Worm (Caenorhabditis elegans) whole organism, L2 larva: Measurements from ENCODE around the gene F22E5.21.
"Not testable (repeated sequence)": the region's sequence is repeated elsewhere in the genome, so short reads cannot be mapped to it uniquely, and the experiment has no call there.

Experiments used
- C34F6.9 ChIP-seq: fragments of 150-350 bp; optimal IDR thresholded peaks from 2 replicates; lab custom pipeline; 2014; ENCODE audit warnings: missing biosample characterization, missing genetic modification characterization
- F13H6.1 ChIP-seq: sonication (generic microtip); optimal IDR thresholded peaks from 2 replicates; lab custom pipeline; 2016; ENCODE audit warnings: missing genetic modification characterization, missing compliant biosample characterization
- R02D3.7 ChIP-seq: fragments of 150-350 bp; optimal IDR thresholded peaks from 2 replicates; lab custom pipeline; 2014; ENCODE audit warnings: missing biosample characterization, missing genetic modification characterization
- Y55F3AM.14 ChIP-seq: fragments of 200-800 bp; sonication (Bioruptor generic); optimal IDR thresholded peaks from 2 replicates; lab custom pipeline; 2018; ENCODE audit warnings: mild to moderate bottlenecking, missing genetic modification characterization, missing compliant biosample characterization
- aly-2 ChIP-seq: fragments of 150-350 bp; optimal IDR thresholded peaks from 2 replicates; lab custom pipeline; 2014; ENCODE audit warnings: missing biosample characterization, missing genetic modification characterization
- ama-1 ChIP-seq: fragments of 150-350 bp; optimal IDR thresholded peaks from 2 replicates; lab custom pipeline; 2018; ENCODE audit warnings: inconsistent platforms
- blmp-1 ChIP-seq: sonication (generic microtip); optimal IDR thresholded peaks from 2 replicates; lab custom pipeline; 2017; ENCODE audit warnings: missing genetic modification characterization, mild to moderate bottlenecking, missing compliant biosample characterization, antibody characterized with exemption, moderate library complexity; ENCODE audit not compliant: insufficient read depth
- ceh-82 ChIP-seq: fragments of 150-350 bp; optimal IDR thresholded peaks from 2 replicates; lab custom pipeline; 2014; ENCODE audit warnings: missing biosample characterization, missing genetic modification characterization
- egl-27 ChIP-seq: sonication (generic microtip); optimal IDR thresholded peaks from 3 replicates; lab custom pipeline; 2017; ENCODE audit warnings: missing biosample characterization, missing genetic modification reagents, missing genetic modification characterization
- elt-3 ChIP-seq: sonication (generic microtip); optimal IDR thresholded peaks from 2 replicates; lab custom pipeline; 2017; ENCODE audit warnings: missing biosample characterization, missing genetic modification characterization
- fos-1 ChIP-seq: fragments of 150-350 bp; optimal IDR thresholded peaks from 2 replicates; lab custom pipeline; 2014; ENCODE audit warnings: missing biosample characterization, missing genetic modification characterization
- gmeb-1 ChIP-seq: fragments of 150-350 bp; optimal IDR thresholded peaks from 2 replicates; lab custom pipeline; 2014; ENCODE audit warnings: missing biosample characterization, missing genetic modification characterization
- lin-11 ChIP-seq: fragments of 150-350 bp; sonication (generic microtip); optimal IDR thresholded peaks from 2 replicates; lab custom pipeline; 2014; ENCODE audit warnings: missing biosample characterization, missing genetic modification characterization, inconsistent platforms, mixed read lengths
- lin-39 ChIP-seq: fragments of 150-350 bp; optimal IDR thresholded peaks from 2 replicates; lab custom pipeline; 2014; ENCODE audit warnings: missing biosample characterization, missing genetic modification reagents, missing genetic modification characterization
- lsy-2 ChIP-seq, 2 experiments: fragments of 150-350 bp in 1 of 2; sonication (generic microtip) in 1 of 2; optimal IDR thresholded peaks; 2 replicates each; lab custom pipeline; 2014 to 2017; ENCODE audit warnings: missing biosample characterization in 2 of 2, missing genetic modification characterization in 2 of 2
- mab-5 ChIP-seq: fragments of 150-350 bp; optimal IDR thresholded peaks from 2 replicates; lab custom pipeline; 2014; ENCODE audit warnings: missing biosample characterization, missing genetic modification characterization
- mbf-1 ChIP-seq: sonication (generic microtip); optimal IDR thresholded peaks from 2 replicates; lab custom pipeline; 2017; ENCODE audit warnings: missing biosample characterization, missing genetic modification characterization
- nhr-10 ChIP-seq: sonication (generic microtip); optimal IDR thresholded peaks from 2 replicates; lab custom pipeline; 2017; ENCODE audit warnings: missing biosample characterization, missing genetic modification characterization
- nhr-11 ChIP-seq: fragments of 150-350 bp; optimal IDR thresholded peaks from 2 replicates; lab custom pipeline; 2014; ENCODE audit warnings: missing biosample characterization, missing genetic modification characterization
- nhr-129 ChIP-seq: fragments of 150-350 bp; optimal IDR thresholded peaks from 2 replicates; lab custom pipeline; 2014; ENCODE audit warnings: missing biosample characterization, missing genetic modification characterization
- nhr-21 ChIP-seq: fragments of 150-350 bp; optimal IDR thresholded peaks from 2 replicates; lab custom pipeline; 2014; ENCODE audit warnings: missing biosample characterization, missing genetic modification characterization
- nhr-23 ChIP-seq: fragments of 150-350 bp; optimal IDR thresholded peaks from 2 replicates; lab custom pipeline; 2014; ENCODE audit warnings: missing biosample characterization, missing genetic modification reagents, missing genetic modification characterization
- nhr-237 ChIP-seq: fragments of 150-350 bp; optimal IDR thresholded peaks from 2 replicates; lab custom pipeline; 2014; ENCODE audit warnings: missing biosample characterization, missing genetic modification characterization
- nhr-25 ChIP-seq: fragments of 150-350 bp; sonication (generic microtip); optimal IDR thresholded peaks from 3 replicates; lab custom pipeline; 2014; ENCODE audit warnings: missing biosample characterization, missing genetic modification characterization
- nhr-77 ChIP-seq: fragments of 150-350 bp; optimal IDR thresholded peaks from 2 replicates; lab custom pipeline; 2014; ENCODE audit warnings: missing biosample characterization, missing genetic modification characterization
- peb-1 ChIP-seq: fragments of 150-350 bp; optimal IDR thresholded peaks from 2 replicates; lab custom pipeline; 2014; ENCODE audit warnings: missing biosample characterization, missing genetic modification characterization
- sem-4 ChIP-seq: fragments of 150-350 bp; optimal IDR thresholded peaks from 2 replicates; lab custom pipeline; 2014; ENCODE audit warnings: missing biosample characterization, missing genetic modification reagents, missing genetic modification characterization
- sma-3 ChIP-seq: sonication (generic microtip); optimal IDR thresholded peaks from 2 replicates; lab custom pipeline; 2016; ENCODE audit warnings: missing genetic modification reagents, missing genetic modification characterization, missing compliant biosample characterization
- sma-9 ChIP-seq, 2 experiments: fragments of 150-350 bp in 1 of 2; sonication (generic microtip) in 1 of 2; optimal IDR thresholded peaks; 2 replicates each; lab custom pipeline; 2014 to 2016; ENCODE audit warnings: missing genetic modification characterization in 2 of 2, mild to moderate bottlenecking in 1 of 2, missing biosample characterization in 1 of 2, missing compliant biosample characterization in 1 of 2, missing genetic modification reagents in 1 of 2, moderate library complexity in 1 of 2
- snpc-4 ChIP-seq: fragments of 150-350 bp; optimal IDR thresholded peaks from 2 replicates; lab custom pipeline; 2014; ENCODE audit warnings: missing biosample characterization, missing genetic modification characterization
- unc-39 ChIP-seq: fragments of 150-350 bp; optimal IDR thresholded peaks from 2 replicates; lab custom pipeline; 2014; ENCODE audit warnings: missing biosample characterization, missing genetic modification characterization
- unc-55 ChIP-seq: fragments of 150-350 bp; sonication (generic microtip); optimal IDR thresholded peaks from 3 replicates; lab custom pipeline; 2014; ENCODE audit warnings: missing biosample characterization, missing genetic modification reagents, missing genetic modification characterization
- unc-62 ChIP-seq: fragments of 150-350 bp; optimal IDR thresholded peaks from 2 replicates; lab custom pipeline; 2014; ENCODE audit warnings: missing biosample characterization, missing genetic modification reagents, missing genetic modification characterization
- zag-1 ChIP-seq: fragments of 150-350 bp; optimal IDR thresholded peaks from 2 replicates; lab custom pipeline; 2014; ENCODE audit warnings: missing biosample characterization, missing genetic modification characterization
- ztf-11 ChIP-seq: sonication (generic microtip); optimal IDR thresholded peaks from 2 replicates; lab custom pipeline; 2017; ENCODE audit warnings: missing biosample characterization, missing genetic modification characterization

The F22E5.21 gene

ce11 chrII:2673534-2673933 is 36.3 kb upstream of the F22E5.21 start, which contains the start of the genes F22E5.20 and F22E5.1:
F22E5.20 (minus strand) TSS chrII:2673634.
F22E5.1 (plus strand) TSS chrII:2673775.
- TF ChIP-seq C34F6.9 (tag; lab: Kevin White, UChicago); lsy-2 (tag; optimal IDR thresholded peaks at IDR 0.05; lab: Kevin White, UChicago); nhr-10 (tag; lab: Kevin White, UChicago): not testable (repeated sequence)

- TF ChIP-seq unc-55 (GFP tag; lab: Kevin White, UChicago); zag-1 (tag; lab: Kevin White, UChicago); sma-9 (GFP tag; optimal IDR thresholded peaks at IDR 0.05; lab: Kevin White, UChicago); sma-9 (tag; optimal IDR thresholded peaks at IDR 0.05; lab: Kevin White, UChicago): not testable (repeated sequence)
Observed at ce11 chrII:2672320-2672719, 35.1 kb upstream of the F22E5.21 start, which contains the start of gene sri-57. sri-57 (minus strand) TSS chrII:2672420.

- TF ChIP-seq ceh-82 (tag; lab: Kevin White, UChicago) = no peak
- TF ChIP-seq ztf-11 (tag; lab: Kevin White, UChicago) = no peak
- TF ChIP-seq lin-11 = no peak
- TF ChIP-seq sma-3 (GFP tag; lab: Kevin White, UChicago) = no peak
- no peak for TF ChIP-seq nhr-25
- TF ChIP-seq elt-3 (tag; lab: Kevin White, UChicago) = no peak
- TF ChIP-seq mbf-1 = no peak
- TF ChIP-seq nhr-21 = no peak
- no peak for TF ChIP-seq peb-1 (tag; lab: Kevin White, UChicago)
- no peak for TF ChIP-seq gmeb-1
- no peak for TF ChIP-seq lin-39 (tag; lab: Kevin White, UChicago)
- no peak for TF ChIP-seq snpc-4 (tag; lab: Kevin White, UChicago)
- no peak for TF ChIP-seq blmp-1
- TF ChIP-seq F13H6.1 = no peak
- TF ChIP-seq nhr-11 (tag; lab: Kevin White, UChicago) = no peak
- no peak for TF ChIP-seq mab-5 (tag; lab: Kevin White, UChicago)
- TF ChIP-seq unc-62 (GFP tag; lab: Kevin White, UChicago) = no peak
- TF ChIP-seq unc-39 (tag; lab: Kevin White, UChicago) = no peak
- TF ChIP-seq nhr-237 (tag; lab: Kevin White, UChicago) = no peak
- no peak for TF ChIP-seq unc-55 (GFP tag; lab: Kevin White, UChicago)
- TF ChIP-seq, all 48 proteins: peak for 0
Observed at ce11 chrII:2665606-2666005, 28.3 kb upstream of the F22E5.21 start, which contains the start of gene F22E5.22. F22E5.22 (plus strand) TSS chrII:2665906.

ce11 chrII:2665081-2665480 is 27.8 kb upstream of the F22E5.21 start, which contains the start of gene F22E5.2:
F22E5.2 (plus strand) TSS chrII:2665381.
- not testable (repeated sequence) for TF ChIP-seq ama-1 (lab: Kevin White, UChicago); R02D3.7 (tag; lab: Kevin White, UChicago); blmp-1

- no peak for TF ChIP-seq nhr-129 (tag; lab: Kevin White, UChicago)
- TF ChIP-seq aly-2 (tag; lab: Kevin White, UChicago) = no peak
- TF ChIP-seq fos-1 (tag; lab: Kevin White, UChicago) = no peak
- no peak for TF ChIP-seq blmp-1
- TF ChIP-seq Y55F3AM.14 (GFP tag; lab: Kevin White, UChicago) = no peak
- no peak for TF ChIP-seq elt-3 (tag; lab: Kevin White, UChicago)
- no peak for TF ChIP-seq nhr-77
- no peak for TF ChIP-seq lsy-2 (tag; optimal IDR thresholded peaks at IDR 0.05; lab: Kevin White, UChicago)
- TF ChIP-seq sem-4 (tag; lab: Kevin White, UChicago) = no peak
- TF ChIP-seq gmeb-1 = no peak
- no peak for TF ChIP-seq nhr-23 (tag; lab: Kevin White, UChicago)
- TF ChIP-seq egl-27 (tag; lab: Kevin White, UChicago) = no peak
- TF ChIP-seq, all 48 proteins: peak for 0
Observed at ce11 chrII:2659364-2659763, 22.1 kb upstream of the F22E5.21 start, which contains the start of gene gcy-21. gcy-21 (plus strand) TSS chrII:2659664.
